Worm (Caenorhabditis elegans): ENCODE data around the gene srbc-65.

- TF ChIP-seq ztf-1 (GFP tag; conservative IDR thresholded peaks at IDR 0.05): no peak
- TF ChIP-seq aly-2 (tag; optimal IDR thresholded peaks at IDR 0.05): no peak
Observed at ce11 chrV:16552929-16553328, 2.1 kb downstream of the srbc-65 start, which contains the start of gene Y32B12B.4.
